Worm (Caenorhabditis elegans): Measurements from ENCODE around the gene C48B4.3.

- TF ChIP-seq nhr-237 (tag; optimal IDR thresholded peaks at IDR 0.05) (no peak), mep-1 (tag; optimal IDR thresholded peaks at IDR 0.05) (no peak), rbr-2 (tag; optimal IDR thresholded peaks at IDR 0.05) (no peak), lsy-2 (tag; optimal IDR thresholded peaks at IDR 0.05) (no peak), lin-15B (tag; optimal IDR thresholded peaks at IDR 0.05) (no peak), ces-1 (GFP tag; optimal IDR thresholded peaks at IDR 0.05) (no peak), unc-39 (tag; optimal IDR thresholded peaks at IDR 0.05) (no peak), nhr-25 (tag; optimal IDR thresholded peaks at IDR 0.05; ENCODE audit: borderline replicate concordance, insufficient read depth) (no peak), Y48G9A.11 (GFP tag; IDR thresholded peaks at IDR 0.05) (peak; percentile 21; the same call in 1 of the 2 replicates), vab-7 (GFP tag; IDR thresholded peaks at IDR 0.05) (no peak), nhr-28 (tag; optimal IDR thresholded peaks at IDR 0.05) (no peak)
Measured at ce11 chrIII:9626602-9627001, 44.4 kb upstream of the C48B4.3 start.

Measured in whole organism, L4 larva.